Fruit fly (Drosophila melanogaster): ENCODE data around the gene CG10357.

CG10357 gene

dm6 chr3L:3632500-3633183 is 17.5 kb downstream of the CG10357 start (continued):
- no peak for TF ChIP-seq CG2199 (GFP tag; IDR thresholded peaks at IDR 0.05)
- peak; percentile 50 for TF ChIP-seq Fer2 (tag; optimal IDR thresholded peaks at IDR 0.05)
- TF ChIP-seq Atf3 (GFP tag; optimal IDR thresholded peaks at IDR 0.05), result no peak
- TF ChIP-seq CG4730 (GFP tag; IDR thresholded peaks at IDR 0.05), result peak; percentile 79
- TF ChIP-seq CG11560 (tag; IDR thresholded peaks at IDR 0.05), result peak; percentile 84
- TF ChIP-seq sr (GFP tag; IDR thresholded peaks at IDR 0.05), result 0 out of 3 replicates have a peak, but pooled peaks have one; percentile 15
- TF ChIP-seq CG6272 (GFP tag; IDR thresholded peaks at IDR 0.05), result peak; percentile 86
- 0 out of 2 replicates have a peak, but pooled peaks have one; percentile 31 for TF ChIP-seq gt (GFP tag; IDR thresholded peaks at IDR 0.05)
- TF ChIP-seq Stat92E (GFP tag; optimal IDR thresholded peaks at IDR 0.05), result no peak
- 0 out of 2 replicates have a peak, but pooled peaks have one; percentile 17 for TF ChIP-seq CG13287 (GFP tag; IDR thresholded peaks at IDR 0.05; ENCODE audit: partially characterized antibody)
- peak; percentile 80 for TF ChIP-seq CG16815 (GFP tag; optimal IDR thresholded peaks at IDR 0.05)
- no peak for TF ChIP-seq Elba2 (GFP tag; optimal IDR thresholded peaks at IDR 0.05)
- peak; percentile 69 for TF ChIP-seq CG2712 (tag; optimal IDR thresholded peaks at IDR 0.05)
- TF ChIP-seq CG31441 (GFP tag; IDR thresholded peaks at IDR 0.05), result peak; percentile 73
- TF ChIP-seq so (GFP tag; IDR thresholded peaks at IDR 0.05), result peak; percentile 92
- TF ChIP-seq CG5953 (GFP tag; IDR thresholded peaks at IDR 0.05), result peak; percentile 75
- peak; percentile 80 for TF ChIP-seq Lim3 (GFP tag; IDR thresholded peaks at IDR 0.05)
- TF ChIP-seq caup (GFP tag; optimal IDR thresholded peaks at IDR 0.05; ENCODE audit: severe bottlenecking), result peak; percentile 78
- TF ChIP-seq nmo (GFP tag; optimal IDR thresholded peaks at IDR 0.05), result peak; percentile 89
- peak; percentile 90 for TF ChIP-seq bcd (GFP tag; optimal IDR thresholded peaks at IDR 0.05)
- TF ChIP-seq bab2 (GFP tag; optimal IDR thresholded peaks at IDR 0.05), result peak; percentile 18
- TF ChIP-seq CG13624 (GFP tag; optimal IDR thresholded peaks at IDR 0.05), result no peak
- no peak for TF ChIP-seq chif (GFP tag; optimal IDR thresholded peaks at IDR 0.05)
- peak in 1 of 3 experiments; percentile 45 for TF ChIP-seq lola (GFP tag; optimal IDR thresholded peaks at IDR 0.05)
- TF ChIP-seq dati (GFP tag; IDR thresholded peaks at IDR 0.05), result peak; percentile 26; the same call in 1 of the 2 replicates
- peak; percentile 67 for TF ChIP-seq cas (GFP tag; IDR thresholded peaks at IDR 0.05)
- TF ChIP-seq Hsf (GFP tag; optimal IDR thresholded peaks at IDR 0.05), result no peak
- TF ChIP-seq CG9727 (GFP tag; optimal IDR thresholded peaks at IDR 0.05), result peak; percentile 89
- TF ChIP-seq CG6254 (GFP tag; optimal IDR thresholded peaks at IDR 0.05), result no peak
- TF ChIP-seq CG7271 (tag; optimal IDR thresholded peaks at IDR 0.05), result no peak
- peak; percentile 85 for TF ChIP-seq Mrtf (GFP tag; IDR thresholded peaks at IDR 0.05)
- TF ChIP-seq CG18262 (tag; optimal IDR thresholded peaks at IDR 0.05), result peak; percentile 58
- peak; percentile 62; the same call in 1 of the 2 replicates for TF ChIP-seq Gsc (GFP tag; IDR thresholded peaks at IDR 0.05)
- TF ChIP-seq pita (GFP tag; optimal IDR thresholded peaks at IDR 0.05), result no peak
- TF ChIP-seq da (GFP tag; optimal IDR thresholded peaks at IDR 0.05), result no peak
- TF ChIP-seq CG17186 (GFP tag; optimal IDR thresholded peaks at IDR 0.05), result no peak
- no peak for TF ChIP-seq dm (GFP tag; optimal IDR thresholded peaks at IDR 0.05)
- peak; percentile 91 for TF ChIP-seq CG10366 (GFP tag; IDR thresholded peaks at IDR 0.05)
- TF ChIP-seq luna (GFP tag; optimal IDR thresholded peaks at IDR 0.05), result no peak
- peak; percentile 89 for TF ChIP-seq CG15269 (tag; optimal IDR thresholded peaks at IDR 0.05)
- TF ChIP-seq hth (optimal IDR thresholded peaks at IDR 0.05), result no peak
- TF ChIP-seq pho (GFP tag; optimal IDR thresholded peaks at IDR 0.05), result no peak
- peak; percentile 29 for TF ChIP-seq dmrt11E (tag; optimal IDR thresholded peaks at IDR 0.05)
- peak; percentile 74 for TF ChIP-seq HmgZ (tag; optimal IDR thresholded peaks at IDR 0.05)
- peak in 1 of 2 experiments; percentile 6 for TF ChIP-seq Hr78 (GFP tag; optimal IDR thresholded peaks at IDR 0.05)
- peak; percentile 65 for TF ChIP-seq CG17612 (GFP tag; IDR thresholded peaks at IDR 0.05)
- peak; percentile 29; the same call in 1 of the 2 replicates for TF ChIP-seq CG1024 (GFP tag; IDR thresholded peaks at IDR 0.05)
- peak; percentile 63 for TF ChIP-seq cato (GFP tag; optimal IDR thresholded peaks at IDR 0.05; ENCODE audit: borderline replicate concordance)
- TF ChIP-seq MBD-R2 (GFP tag; IDR thresholded peaks at IDR 0.05), result peak; percentile 48; the same call in 1 of the 2 replicates

All from whole organism, embryonic.